Worm (Caenorhabditis elegans) whole organism, late embryonic: ENCODE measurements around the gene Y57A10A.14.

Experiments
- C08G9.2 ChIP-seq: sonication (generic microtip); optimal IDR thresholded peaks from 2 replicates; lab custom pipeline; 2016; ENCODE audit warnings: mild to moderate bottlenecking, missing genetic modification characterization, moderate library complexity, missing compliant biosample characterization
- K09A11.1 ChIP-seq: sonication (generic microtip); optimal IDR thresholded peaks from 2 replicates; lab custom pipeline; 2017; ENCODE audit warnings: antibody characterized with exemption, mild to moderate bottlenecking, missing genetic modification characterization, missing compliant biosample characterization; ENCODE audit not compliant: insufficient read depth
- ama-1 ChIP-seq: fragments of 150-350 bp; optimal IDR thresholded peaks from 2 replicates; lab custom pipeline; 2014
- ceh-18 ChIP-seq: sonication (generic microtip); optimal IDR thresholded peaks from 2 replicates; lab custom pipeline; 2016; ENCODE audit warnings: missing genetic modification characterization, missing compliant biosample characterization
- ceh-22 ChIP-seq: sonication (generic microtip); optimal IDR thresholded peaks from 2 replicates; lab custom pipeline; 2017; ENCODE audit warnings: missing biosample characterization, missing genetic modification characterization
- ceh-24 ChIP-seq: sonication (generic microtip); optimal IDR thresholded peaks from 2 replicates; lab custom pipeline; 2016; ENCODE audit warnings: mild to moderate bottlenecking, missing genetic modification characterization, missing compliant biosample characterization
- ceh-34 ChIP-seq: sonication (generic microtip); optimal IDR thresholded peaks from 2 replicates; lab custom pipeline; 2016; ENCODE audit warnings: mild to moderate bottlenecking, missing genetic modification characterization, missing compliant biosample characterization
- ceh-45 ChIP-seq: fragments of 200-800 bp; sonication (Bioruptor generic); IDR thresholded peaks from 2 replicates; pipeline ENCODE4 v1.3.6; 2022; ENCODE audit warnings: missing genetic modification reagents, missing genetic modification characterization, missing compliant biosample characterization
- ceh-48 ChIP-seq: sonication (generic microtip); optimal IDR thresholded peaks from 2 replicates; lab custom pipeline; 2016; ENCODE audit warnings: missing genetic modification characterization, inconsistent platforms, missing compliant biosample characterization
- che-1 ChIP-seq: sonication (generic microtip); optimal IDR thresholded peaks from 2 replicates; lab custom pipeline; 2016; ENCODE audit warnings: mild to moderate bottlenecking, missing genetic modification characterization, missing compliant biosample characterization
- elt-2 ChIP-seq: sonication (generic microtip); optimal IDR thresholded peaks from 2 replicates; lab custom pipeline; 2016; ENCODE audit warnings: missing genetic modification reagents, missing genetic modification characterization, missing compliant biosample characterization
- eyg-1 ChIP-seq: sonication (generic microtip); optimal IDR thresholded peaks from 2 replicates; lab custom pipeline; 2016; ENCODE audit warnings: missing genotype, missing genetic modification characterization, missing compliant biosample characterization
- fkh-6 ChIP-seq: sonication (generic microtip); optimal IDR thresholded peaks from 2 replicates; lab custom pipeline; 2016; ENCODE audit warnings: missing genetic modification characterization, missing compliant biosample characterization
- gmeb-2 ChIP-seq: sonication (generic microtip); optimal IDR thresholded peaks from 2 replicates; lab custom pipeline; 2016; ENCODE audit warnings: missing genetic modification characterization, inconsistent platforms, missing compliant biosample characterization
- hlh-15 ChIP-seq: sonication (generic microtip); optimal IDR thresholded peaks from 2 replicates; lab custom pipeline; 2016; ENCODE audit warnings: missing genetic modification characterization, missing compliant biosample characterization
- hlh-30 ChIP-seq: sonication (generic microtip); optimal IDR thresholded peaks from 2 replicates; lab custom pipeline; 2017; ENCODE audit warnings: antibody characterized with exemption, missing genetic modification characterization, missing compliant biosample characterization; ENCODE audit not compliant: insufficient read depth
- hlh-6 ChIP-seq: sonication (generic microtip); optimal IDR thresholded peaks from 2 replicates; lab custom pipeline; 2016; ENCODE audit warnings: missing genotype, missing genetic modification characterization, missing compliant biosample characterization
- hlh-8 ChIP-seq: sonication (generic microtip); optimal IDR thresholded peaks from 2 replicates; lab custom pipeline; 2016; ENCODE audit warnings: missing genotype, missing genetic modification characterization, missing compliant biosample characterization
- madf-2 ChIP-seq: sonication (generic microtip); optimal IDR thresholded peaks from 2 replicates; lab custom pipeline; 2017; ENCODE audit warnings: missing genetic modification characterization, missing compliant biosample characterization
- mec-3 ChIP-seq: sonication (generic microtip); optimal IDR thresholded peaks from 2 replicates; lab custom pipeline; 2016; ENCODE audit warnings: borderline replicate concordance, missing genetic modification characterization, missing compliant biosample characterization
- nfya-1 ChIP-seq: sonication (generic microtip); optimal IDR thresholded peaks from 2 replicates; lab custom pipeline; 2017; ENCODE audit warnings: missing genetic modification characterization, mild to moderate bottlenecking, missing compliant biosample characterization, antibody characterized with exemption, moderate library complexity
- odd-2 ChIP-seq: sonication (generic microtip); optimal IDR thresholded peaks from 2 replicates; lab custom pipeline; 2017; ENCODE audit warnings: antibody characterized with exemption, mild to moderate bottlenecking, missing genetic modification characterization, missing compliant biosample characterization
- pax-1 ChIP-seq: fragments of 150-350 bp; optimal IDR thresholded peaks from 2 replicates; lab custom pipeline; 2014; ENCODE audit warnings: missing biosample characterization, missing genetic modification characterization
- pha-2 ChIP-seq: sonication (generic microtip); optimal IDR thresholded peaks from 2 replicates; lab custom pipeline; 2017; ENCODE audit warnings: mild to moderate bottlenecking, missing genetic modification characterization, missing compliant biosample characterization
- pqm-1 ChIP-seq: sonication (generic microtip); optimal IDR thresholded peaks from 2 replicates; lab custom pipeline; 2016; ENCODE audit warnings: missing genetic modification characterization, missing compliant biosample characterization
- pros-1 ChIP-seq: fragments of 150-350 bp; optimal IDR thresholded peaks from 2 replicates; lab custom pipeline; 2014; ENCODE audit warnings: missing biosample characterization, missing genetic modification reagents, missing genetic modification characterization
- ref-2 ChIP-seq: sonication (generic microtip); optimal IDR thresholded peaks from 2 replicates; lab custom pipeline; 2016; ENCODE audit warnings: missing genetic modification characterization, missing compliant biosample characterization
- rnt-1 ChIP-seq: sonication (generic microtip); optimal IDR thresholded peaks from 2 replicates; lab custom pipeline; 2016; ENCODE audit warnings: missing genetic modification characterization, missing compliant biosample characterization
- sdc-2 ChIP-seq: sonication (generic microtip); optimal IDR thresholded peaks from 2 replicates; lab custom pipeline; 2016; ENCODE audit warnings: missing genotype, missing genetic modification characterization, missing compliant biosample characterization
- sox-2 ChIP-seq: fragments of 200-800 bp; sonication (Bioruptor generic); IDR thresholded peaks from 2 replicates; pipeline ENCODE4 v1.3.6; 2022; ENCODE audit warnings: missing genetic modification reagents, missing genetic modification characterization, missing compliant biosample characterization
- syd-9 ChIP-seq: sonication (generic microtip); optimal IDR thresholded peaks from 2 replicates; lab custom pipeline; 2016; ENCODE audit warnings: mild to moderate bottlenecking, missing genetic modification characterization, moderate library complexity, missing compliant biosample characterization
- tbx-7 ChIP-seq: sonication (generic microtip); optimal IDR thresholded peaks from 2 replicates; lab custom pipeline; 2016; ENCODE audit warnings: missing genotype, missing genetic modification characterization, missing compliant biosample characterization
- ttx-3 ChIP-seq: sonication (generic microtip); optimal IDR thresholded peaks from 2 replicates; lab custom pipeline; 2016; ENCODE audit warnings: missing genetic modification reagents, missing genetic modification characterization, missing compliant biosample characterization
- unc-3 ChIP-seq, 2 experiments: fragments of 200-800 bp in 1 of 2; sonication (Bioruptor generic) in 1 of 2; sonication (generic microtip) in 1 of 2; conservative IDR thresholded peaks in 1 of 2; optimal IDR thresholded peaks in 1 of 2; 2 replicates each; pipeline versions ENCODE4 v1.3.6 to Lab custom; 2016 to 2022; ENCODE audit warnings: missing compliant biosample characterization in 2 of 2, missing genetic modification characterization in 2 of 2, missing genetic modification reagents in 1 of 2
- unc-42 ChIP-seq: sonication (generic microtip); optimal IDR thresholded peaks from 2 replicates; lab custom pipeline; 2016; ENCODE audit warnings: missing genotype, missing genetic modification characterization, missing compliant biosample characterization
- unc-86 ChIP-seq: sonication (generic microtip); optimal IDR thresholded peaks from 2 replicates; lab custom pipeline; 2016; ENCODE audit warnings: missing genetic modification characterization, missing compliant biosample characterization
- zip-5 ChIP-seq: sonication (generic microtip); optimal IDR thresholded peaks from 2 replicates; lab custom pipeline; 2016; ENCODE audit warnings: missing genetic modification characterization, missing compliant biosample characterization
- ztf-16 ChIP-seq: sonication (generic microtip); optimal IDR thresholded peaks from 2 replicates; lab custom pipeline; 2017; ENCODE audit warnings: missing genetic modification characterization, missing compliant biosample characterization

The Y57A10A.14 gene

DNA sequence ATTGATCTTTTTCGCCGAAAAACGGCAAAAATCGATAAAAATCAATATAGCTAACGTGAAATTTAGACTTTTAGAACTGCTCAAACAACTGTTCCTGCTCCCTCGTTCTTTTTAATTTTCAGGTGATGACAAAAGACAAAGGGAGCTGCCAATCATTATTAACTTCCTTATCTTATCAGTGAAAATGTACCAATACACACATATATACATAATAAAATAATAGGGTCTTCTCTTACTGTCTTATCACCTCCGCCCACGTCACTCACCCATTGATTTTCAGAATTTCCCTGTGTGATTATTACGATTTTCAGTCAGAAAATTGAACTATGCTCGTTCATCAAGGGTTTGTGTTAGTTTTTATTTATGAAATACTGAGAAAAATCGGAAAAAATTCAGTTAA, at the start of gene Y57A10A.14:
Gene Y57A10A.14 (plus strand): TSS at position 228 of the 400 bp plus-strand sequence.
- peak; percentile 91 for TF ChIP-seq elt-2 (tag; lab: Kevin White, UChicago)
- no peak for TF ChIP-seq ceh-45
- TF ChIP-seq, all 69 proteins: peak for 1

DNA sequence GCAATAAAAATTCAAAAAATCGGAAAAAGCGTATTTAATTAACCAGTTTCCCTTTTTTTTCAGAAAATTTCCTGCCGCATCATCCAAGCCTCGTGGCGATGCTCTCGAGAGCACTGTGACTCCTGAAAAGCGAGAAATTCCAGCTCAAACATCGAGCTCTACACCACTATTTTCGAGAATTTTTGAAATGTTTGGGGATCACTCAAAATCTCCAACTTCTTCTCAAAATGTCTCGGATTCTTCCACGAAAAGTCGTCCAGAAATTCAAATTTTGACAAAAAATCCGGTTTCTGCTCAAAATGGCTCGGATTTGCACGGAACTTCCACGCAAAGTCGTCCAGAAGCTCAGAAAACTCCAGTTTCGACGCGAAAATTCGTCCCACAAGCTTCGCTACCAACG, 47.8 kb upstream of the Y57A10A.14 start:
- TF ChIP-seq unc-86, result no peak
- TF ChIP-seq che-1 (tag; lab: Kevin White, UChicago), result no peak
- no peak for TF ChIP-seq hlh-30
- TF ChIP-seq sdc-2, result no peak
- TF ChIP-seq unc-42 (tag; lab: Kevin White, UChicago), result no peak

DNA sequence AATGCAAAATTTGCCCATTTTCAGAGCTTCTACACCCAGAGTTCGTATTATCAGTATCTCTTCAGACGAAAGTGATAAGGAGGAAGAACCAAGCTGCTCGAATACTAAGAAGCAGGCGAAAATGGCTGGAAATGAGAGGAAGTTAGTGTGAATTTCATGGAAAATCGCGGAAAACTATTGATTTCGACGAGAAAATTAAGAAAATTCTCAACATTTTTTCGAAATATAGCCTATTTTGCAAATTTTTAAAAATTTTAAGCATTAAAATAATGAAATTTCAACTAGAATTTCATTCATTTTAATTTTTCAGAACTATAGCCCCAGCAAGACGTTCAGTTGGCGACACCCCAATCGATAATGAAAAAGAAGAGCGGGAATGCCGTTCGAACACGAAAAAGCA, 42.2 kb upstream of the Y57A10A.14 start:
- TF ChIP-seq sox-2 (GFP tag; lab: Robert Waterston, UW) (no peak), elt-2 (tag; lab: Kevin White, UChicago) (no peak), pax-1 (tag; lab: Kevin White, UChicago) (no peak), gmeb-2 (no peak), hlh-8 (tag; lab: Kevin White, UChicago) (no peak), mec-3 (tag; lab: Kevin White, UChicago) (no peak), syd-9 (no peak), K09A11.1 (tag; lab: Kevin White, UChicago) (no peak), unc-3 (GFP tag; conservative IDR thresholded peaks at IDR 0.05; lab: Robert Waterston, UW) (no peak), unc-3 (tag; optimal IDR thresholded peaks at IDR 0.05; lab: Kevin White, UChicago) (no peak), ttx-3 (tag; lab: Kevin White, UChicago) (no peak), pros-1 (tag; lab: Kevin White, UChicago) (no peak), ceh-45 (no peak), odd-2 (tag; lab: Kevin White, UChicago) (no peak), zip-5 (no peak), ama-1 (lab: Kevin White, UChicago) (no peak), pqm-1 (tag; lab: Kevin White, UChicago) (no peak)

DNA sequence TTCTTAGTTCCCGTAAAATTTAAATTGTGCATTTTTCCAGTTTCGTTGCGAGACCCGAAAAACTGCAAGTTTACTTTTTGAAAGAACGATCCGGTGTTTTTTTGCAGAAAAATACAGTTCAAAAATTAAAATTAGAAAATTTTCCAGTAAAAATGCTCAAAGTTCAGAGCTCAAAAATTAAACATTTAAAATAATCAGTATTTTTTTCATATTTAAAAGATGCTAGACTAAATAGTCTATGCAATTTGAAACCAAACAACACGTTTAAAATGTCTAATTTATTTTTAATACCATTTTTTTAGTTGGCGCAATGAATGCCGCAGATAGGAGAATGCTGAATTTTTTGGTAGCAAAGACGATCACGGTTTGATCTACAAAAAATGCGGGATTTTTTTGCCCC, 38.4 kb upstream of the Y57A10A.14 start, which contains the start of gene Y57A10A.2:
Gene Y57A10A.2 (plus strand): TSS at position 301 of the 400 bp plus-strand sequence.
- TF ChIP-seq pha-2 (tag; lab: Kevin White, UChicago) (no peak), syd-9 (no peak), ceh-34 (tag; lab: Kevin White, UChicago) (no peak), ceh-18 (tag; lab: Kevin White, UChicago) (no peak), ceh-48 (no peak), ref-2 (tag; lab: Kevin White, UChicago) (no peak), ceh-24 (tag; lab: Kevin White, UChicago) (no peak), hlh-8 (tag; lab: Kevin White, UChicago) (no peak), eyg-1 (tag; lab: Kevin White, UChicago) (no peak), ceh-22 (no peak), tbx-7 (no peak), ztf-16 (tag; lab: Kevin White, UChicago) (no peak), mec-3 (tag; lab: Kevin White, UChicago) (no peak), nfya-1 (tag; lab: Kevin White, UChicago) (no peak), madf-2 (tag; lab: Kevin White, UChicago) (no peak), fkh-6 (tag; lab: Kevin White, UChicago) (no peak), C08G9.2 (tag; lab: Kevin White, UChicago) (no peak), rnt-1 (tag; lab: Kevin White, UChicago) (no peak), hlh-15 (no peak), hlh-6 (tag; lab: Kevin White, UChicago) (no peak)
